Fruit fly (Drosophila melanogaster) whole organism, wandering third instar larva: Measurements from ENCODE around the gene CG5781.
A peak's percentile ranks its signal among the peaks of the same experiment; 100 is the strongest.

Experiments
- Abd-B ChIP-seq: fragments of >200 bp; optimal IDR thresholded peaks from 2 replicates; lab custom pipeline; 2017; ENCODE audit warnings: missing biosample characterization, missing genetic modification characterization
- CG32264 ChIP-seq: fragments of 200-800 bp; sonication (Bioruptor generic); optimal IDR thresholded peaks from 2 replicates; lab custom pipeline; 2016; ENCODE audit warnings: missing biosample characterization, missing genetic modification characterization
- CG9705 ChIP-seq: fragments of 200-800 bp; sonication (Bioruptor generic); optimal IDR thresholded peaks from 2 replicates; lab custom pipeline; 2018; ENCODE audit warnings: missing biosample characterization, mild to moderate bottlenecking, missing genetic modification characterization
- CrebA ChIP-seq: fragments of 200-800 bp; sonication (Bioruptor generic); optimal IDR thresholded peaks from 2 replicates; lab custom pipeline; 2016; ENCODE audit warnings: missing biosample characterization, mild to moderate bottlenecking, missing genetic modification characterization, borderline replicate concordance
- Dif ChIP-seq: fragments of 200-275, 200-300 bp; sonication (Bioruptor generic); optimal IDR thresholded peaks from 2 replicates; lab custom pipeline; 2018; ENCODE audit warnings: missing biosample characterization, missing genetic modification characterization; ENCODE audit not compliant: partially characterized antibody
- GATAd ChIP-seq: sonication (Bioruptor generic); optimal IDR thresholded peaks from 2 replicates; lab custom pipeline; 2016; ENCODE audit warnings: missing biosample characterization, missing genetic modification characterization
- HLH106 ChIP-seq: fragments of 200-800 bp; optimal IDR thresholded peaks from 3 replicates; lab custom pipeline; 2019; ENCODE audit warnings: missing biosample characterization, mild to moderate bottlenecking, missing genetic modification characterization, moderate library complexity
- Hnf4 ChIP-seq: fragments of 200-800 bp; sonication (Bioruptor generic); optimal IDR thresholded peaks from 2 replicates; lab custom pipeline; 2016; ENCODE audit warnings: missing biosample characterization, mild to moderate bottlenecking, missing genetic modification characterization
- Hr78 ChIP-seq: fragments of >200 bp; optimal IDR thresholded peaks from 2 replicates; lab custom pipeline; 2017; ENCODE audit warnings: missing biosample characterization, missing genetic modification characterization
- Jra ChIP-seq: sonication (Bioruptor generic); optimal IDR thresholded peaks from 2 replicates; lab custom pipeline; 2016; ENCODE audit warnings: missing biosample characterization, missing genetic modification characterization
- Mio ChIP-seq: sonication (Bioruptor generic); optimal IDR thresholded peaks from 2 replicates; lab custom pipeline; 2016; ENCODE audit warnings: missing biosample characterization, missing genetic modification characterization
- Myc ChIP-seq: fragments of >200 bp; optimal IDR thresholded peaks from 2 replicates; lab custom pipeline; 2017
- N ChIP-seq: fragments of >200 bp; optimal IDR thresholded peaks from 2 replicates; lab custom pipeline; 2018; ENCODE audit warnings: missing biosample characterization, missing external identifiers, missing genetic modification characterization
- OdsH ChIP-seq: fragments of 200-800 bp; sonication (Bioruptor generic); optimal IDR thresholded peaks from 2 replicates; lab custom pipeline; 2016; ENCODE audit warnings: missing biosample characterization, mild to moderate bottlenecking, missing genetic modification characterization
- Rel ChIP-seq, 2 experiments: fragments of 200-800 bp; sonication (Bioruptor generic) in 1 of 2; optimal IDR thresholded peaks; 2 replicates in 1 of 2; 3 replicates in 1 of 2; lab custom pipeline; 2016 to 2019; ENCODE audit warnings: mild to moderate bottlenecking in 2 of 2, missing biosample characterization in 2 of 2, missing genetic modification characterization in 2 of 2, moderate library complexity in 1 of 2
- Vsx2 ChIP-seq: fragments of 200-300, 225-300 bp; sonication (Bioruptor generic); optimal IDR thresholded peaks from 2 replicates; lab custom pipeline; 2018; ENCODE audit warnings: missing biosample characterization, missing genetic modification characterization; ENCODE audit not compliant: partially characterized antibody
- br ChIP-seq: fragments of 200-800 bp; sonication (Bioruptor generic); optimal IDR thresholded peaks from 2 replicates; lab custom pipeline; 2016; ENCODE audit warnings: missing biosample characterization, missing genetic modification characterization
- brk ChIP-seq: fragments of 200-800 bp; sonication (Bioruptor generic); optimal IDR thresholded peaks from 2 replicates; lab custom pipeline; 2016; ENCODE audit warnings: missing biosample characterization, mild to moderate bottlenecking, missing genetic modification characterization
- dl ChIP-seq, 2 experiments: fragments of 175-275, 200-275 bp in 1 of 2; fragments of 200-275 bp in 1 of 2; sonication (Bioruptor generic); optimal IDR thresholded peaks; lab custom pipeline; 2018; ENCODE audit warnings: mild to moderate bottlenecking in 2 of 2, missing biosample characterization in 2 of 2, missing genetic modification characterization in 2 of 2, moderate library complexity in 2 of 2; ENCODE audit not compliant: partially characterized antibody in 2 of 2, insufficient read depth in 1 of 2
- dsf ChIP-seq: sonication (Bioruptor generic); optimal IDR thresholded peaks from 2 replicates; lab custom pipeline; 2016; ENCODE audit warnings: missing biosample characterization, missing genetic modification characterization, borderline replicate concordance
- ey ChIP-seq: fragments of 200-800 bp; sonication (Bioruptor generic); optimal IDR thresholded peaks from 2 replicates; lab custom pipeline; 2016; ENCODE audit warnings: missing biosample characterization, missing genetic modification characterization
- foxo ChIP-seq, 2 experiments: fragments of 200-800 bp; sonication (Bioruptor generic); optimal IDR thresholded peaks; 2 replicates in 1 of 2; 3 replicates in 1 of 2; lab custom pipeline; 2016 to 2017; ENCODE audit warnings: missing biosample characterization in 2 of 2, missing genetic modification characterization in 2 of 2
- fru ChIP-seq: fragments of 200-800 bp; sonication (Bioruptor generic); optimal IDR thresholded peaks from 3 replicates; lab custom pipeline; 2016; ENCODE audit warnings: missing biosample characterization, mild to moderate bottlenecking, missing genetic modification characterization
- h ChIP-seq: fragments of 200-800 bp; sonication (Bioruptor generic); optimal IDR thresholded peaks from 3 replicates; lab custom pipeline; 2016; ENCODE audit warnings: missing biosample characterization, mild to moderate bottlenecking, missing genetic modification characterization
- jim ChIP-seq: fragments of 175-275, 200-325 bp; sonication (Bioruptor generic); optimal IDR thresholded peaks from 2 replicates; lab custom pipeline; 2016; ENCODE audit warnings: missing biosample characterization, mild to moderate bottlenecking, missing genetic modification characterization
- pan ChIP-seq: fragments of >200 bp; optimal IDR thresholded peaks from 2 replicates; lab custom pipeline; 2017
- psq ChIP-seq: fragments of 200-800 bp; sonication (Bioruptor generic); optimal IDR thresholded peaks from 3 replicates; lab custom pipeline; 2017; ENCODE audit warnings: missing biosample characterization, mild to moderate bottlenecking, missing genetic modification characterization, moderate library complexity
- rgr ChIP-seq: fragments of 200-800 bp; sonication (Bioruptor generic); optimal IDR thresholded peaks from 3 replicates; lab custom pipeline; 2016; ENCODE audit warnings: missing biosample characterization, mild to moderate bottlenecking, missing genetic modification characterization
- sage ChIP-seq: fragments of 200-800 bp; sonication (Bioruptor generic); optimal IDR thresholded peaks from 2 replicates; lab custom pipeline; 2016; ENCODE audit warnings: missing biosample characterization, mild to moderate bottlenecking, missing genetic modification characterization
- sv ChIP-seq: fragments of 200-800 bp; sonication (Bioruptor generic); optimal IDR thresholded peaks from 3 replicates; lab custom pipeline; 2016; ENCODE audit warnings: missing biosample characterization, missing genetic modification characterization
- tai ChIP-seq: sonication (Bioruptor generic); optimal IDR thresholded peaks from 2 replicates; lab custom pipeline; 2016; ENCODE audit warnings: missing biosample characterization, missing genetic modification characterization
- usp ChIP-seq: fragments of >200 bp; optimal IDR thresholded peaks from 2 replicates; lab custom pipeline; 2017; ENCODE audit warnings: missing biosample characterization, missing genetic modification characterization
- woc ChIP-seq: sonication (Bioruptor generic); optimal IDR thresholded peaks from 2 replicates; lab custom pipeline; 2016; ENCODE audit warnings: missing biosample characterization, mild to moderate bottlenecking, missing genetic modification characterization

CG5781 gene

dm6 chr2L:12720430-12721396, 23.6 kb upstream of the CG5781 start:
- TF ChIP-seq Myc (lab: Kevin White, UChicago) (no peak), GATAd (GFP tag; lab: Kevin White, UChicago) (no peak), psq (GFP tag; lab: Kevin White, UChicago) (no peak), OdsH (GFP tag; lab: Kevin White, UChicago) (peak; percentile 30), CG32264 (GFP tag; lab: Kevin White, UChicago) (peak; percentile 11), usp (GFP tag; lab: Kevin White, UChicago) (no peak), Rel (GFP tag; optimal IDR thresholded peaks at IDR 0.05; lab: Kevin White, UChicago) (no peak), Rel (tag; optimal IDR thresholded peaks at IDR 0.05; lab: Kevin White, UChicago) (peak; percentile 22), woc (peak; percentile 16), rgr (GFP tag; lab: Kevin White, UChicago) (peak; percentile 10), brk (peak; percentile 29), Hnf4 (GFP tag; lab: Kevin White, UChicago) (no peak), fru (GFP tag; lab: Kevin White, UChicago) (peak; percentile 26), N (GFP tag; lab: Kevin White, UChicago) (no peak), CG9705 (GFP tag; lab: Kevin White, UChicago) (no peak), jim (no peak), CrebA (no peak), Vsx2 (GFP tag; lab: Kevin White, UChicago) (no peak), dsf (GFP tag; lab: Kevin White, UChicago) (no peak), sage (peak; percentile 2), tai (GFP tag; lab: Kevin White, UChicago) (peak; percentile 10), sv (GFP tag; lab: Kevin White, UChicago) (no peak), Abd-B (GFP tag; lab: Kevin White, UChicago) (no peak), pan (lab: Kevin White, UChicago) (no peak), h (GFP tag; lab: Kevin White, UChicago) (peak; percentile 66), Jra (no peak), Hr78 (GFP tag; lab: Kevin White, UChicago) (no peak), br (GFP tag; lab: Kevin White, UChicago) (no peak), Mio (GFP tag; lab: Kevin White, UChicago) (no peak), dl (GFP tag; optimal IDR thresholded peaks at IDR 0.05; lab: Kevin White, UChicago; ENCODE audit: insufficient read depth in 1 of 2, partially characterized antibody in 2 of 2) (no peak), HLH106 (tag; lab: Kevin White, UChicago) (peak; percentile 38), Dif (GFP tag; lab: Kevin White, UChicago) (no peak), foxo (GFP tag; optimal IDR thresholded peaks at IDR 0.05; lab: Kevin White, UChicago) (peak in 1 of 2 experiments; percentile 43), ey (GFP tag; lab: Kevin White, UChicago) (peak; percentile 37)

dm6 chr2L:12719712-12720429, 22.7 kb upstream of the CG5781 start:
- TF ChIP-seq woc = no peak
- no peak for TF ChIP-seq Hnf4 (GFP tag; lab: Kevin White, UChicago)
- no peak for TF ChIP-seq Vsx2 (GFP tag; lab: Kevin White, UChicago)
- no peak for TF ChIP-seq psq (GFP tag; lab: Kevin White, UChicago)
- peak; percentile 57 for TF ChIP-seq h (GFP tag; lab: Kevin White, UChicago)
- TF ChIP-seq Rel (GFP tag; optimal IDR thresholded peaks at IDR 0.05; lab: Kevin White, UChicago) = no peak
- TF ChIP-seq Rel (tag; optimal IDR thresholded peaks at IDR 0.05; lab: Kevin White, UChicago) = peak; percentile 80
- no peak for TF ChIP-seq Jra
- peak; percentile 57 for TF ChIP-seq br (GFP tag; lab: Kevin White, UChicago)
